Worm (Caenorhabditis elegans) whole organism, L4 larva: Measurements from ENCODE around the gene Y40B10A.11.

Source experiments
- F26F4.8 ChIP-seq: fragments of 200-800 bp; sonication (Bioruptor generic); conservative IDR thresholded peaks from 2 replicates; pipeline ENCODE4 v1.3.6; 2022; ENCODE audit warnings: missing genetic modification characterization, missing compliant biosample characterization
- F37D6.2 ChIP-seq: sonication (generic microtip); optimal IDR thresholded peaks from 2 replicates; lab custom pipeline; 2016; ENCODE audit warnings: mild to moderate bottlenecking, missing genetic modification characterization, missing compliant biosample characterization
- F44E2.7 ChIP-seq: fragments of 200-800 bp; sonication (Bioruptor generic); IDR thresholded peaks from 2 replicates; pipeline ENCODE4 v2.1.2; 2022; ENCODE audit warnings: missing genetic modification characterization, missing compliant biosample characterization
- R02D3.7 ChIP-seq: fragments of 150-350 bp; sonication (generic microtip); optimal IDR thresholded peaks from 3 replicates; lab custom pipeline; 2014; ENCODE audit warnings: missing biosample characterization, missing genetic modification characterization
- Y105C5A.15 ChIP-seq: fragments of 200-800 bp; sonication (Bioruptor generic); IDR thresholded peaks from 2 replicates; pipeline ENCODE4 v1.3.6; 2022; ENCODE audit warnings: missing genetic modification characterization, missing compliant biosample characterization
- Y48G9A.11 ChIP-seq: fragments of 200-800 bp; sonication (Bioruptor generic); IDR thresholded peaks from 2 replicates; pipeline ENCODE4 v1.3.6; 2022; ENCODE audit warnings: missing genetic modification reagents, missing genetic modification characterization, missing compliant biosample characterization
- Y5F2A.4 ChIP-seq: fragments of 200-800 bp; sonication (Bioruptor generic); optimal IDR thresholded peaks from 2 replicates; lab custom pipeline; 2018; ENCODE audit warnings: mild to moderate bottlenecking, missing genetic modification characterization, missing compliant biosample characterization
- ZK337.2 ChIP-seq: fragments of 200-800 bp; sonication (Bioruptor generic); IDR thresholded peaks from 2 replicates; pipeline ENCODE4 v1.3.6; 2022; ENCODE audit warnings: missing genetic modification reagents, missing genetic modification characterization, missing compliant biosample characterization
- aha-1 ChIP-seq: fragments of 150-350 bp; peaks from one replicate; lab custom pipeline; 2014; ENCODE audit warnings: missing biosample characterization, missing genetic modification characterization
- ama-1 ChIP-seq: fragments of 150-350 bp; optimal IDR thresholded peaks from 2 replicates; lab custom pipeline; 2014; ENCODE audit warnings: inconsistent platforms, mixed read lengths
- arid-1 ChIP-seq: fragments of 200-800 bp; sonication (Bioruptor generic); conservative IDR thresholded peaks from 2 replicates; pipeline ENCODE4 v1.3.6; 2022; ENCODE audit warnings: missing genetic modification reagents, missing genetic modification characterization, missing compliant biosample characterization
- ceh-20 ChIP-seq: fragments of 200-800 bp; sonication (Bioruptor generic); IDR thresholded peaks from 2 replicates; pipeline ENCODE4 v1.3.6; 2022; ENCODE audit warnings: missing genetic modification reagents, missing genetic modification characterization, missing compliant biosample characterization
- ceh-28 ChIP-seq: fragments of 150-350 bp; optimal IDR thresholded peaks from 2 replicates; lab custom pipeline; 2014; ENCODE audit warnings: missing biosample characterization, missing genetic modification reagents, missing genetic modification characterization
- ceh-44 ChIP-seq: fragments of 200-800 bp; sonication (Bioruptor generic); IDR thresholded peaks from 2 replicates; pipeline ENCODE4 v1.3.6; 2022; ENCODE audit warnings: missing genetic modification reagents, missing genetic modification characterization, missing compliant biosample characterization
- ceh-62 ChIP-seq: sonication (generic microtip); optimal IDR thresholded peaks from 2 replicates; lab custom pipeline; 2017; ENCODE audit warnings: missing biosample characterization, missing genetic modification characterization
- ces-1 ChIP-seq: fragments of 150-350 bp; sonication (generic microtip); optimal IDR thresholded peaks from 4 replicates; lab custom pipeline; 2014; ENCODE audit warnings: missing biosample characterization, missing genetic modification reagents, missing genetic modification characterization
- daf-16 ChIP-seq, 3 experiments: sonication (generic microtip); optimal IDR thresholded peaks; 2 replicates each; lab custom pipeline; 2016 to 2017; ENCODE audit warnings: missing genetic modification characterization in 3 of 3, missing genetic modification reagents in 3 of 3, mild to moderate bottlenecking in 2 of 3, missing compliant biosample characterization in 2 of 3, missing biosample characterization in 1 of 3, moderate library complexity in 1 of 3
- dpl-1 ChIP-seq: fragments of 150-350 bp; optimal IDR thresholded peaks from 2 replicates; lab custom pipeline; 2014; ENCODE audit warnings: missing biosample characterization, missing genetic modification reagents, missing genetic modification characterization
- fkh-10 ChIP-seq: fragments of 150-350 bp; optimal IDR thresholded peaks from 2 replicates; lab custom pipeline; 2014; ENCODE audit warnings: missing biosample characterization, missing genetic modification reagents, missing genetic modification characterization
- gei-8 ChIP-seq: fragments of 200-800 bp; sonication (Bioruptor generic); optimal IDR thresholded peaks from 2 replicates; lab custom pipeline; 2018; ENCODE audit warnings: mild to moderate bottlenecking, missing genetic modification characterization, missing compliant biosample characterization
- hif-1 ChIP-seq, 2 experiments: sonication (generic microtip); optimal IDR thresholded peaks; 2 replicates each; lab custom pipeline; 2016 to 2017; ENCODE audit warnings: missing compliant biosample characterization in 2 of 2, missing genetic modification characterization in 2 of 2, missing genetic modification reagents in 2 of 2, missing genotype in 2 of 2, mild to moderate bottlenecking in 1 of 2
- hlh-11 ChIP-seq: fragments of 200-800 bp; sonication (Bioruptor generic); optimal IDR thresholded peaks from 2 replicates; lab custom pipeline; 2018; ENCODE audit warnings: mild to moderate bottlenecking, missing genetic modification characterization, missing compliant biosample characterization
- jun-1 ChIP-seq: fragments of 150-350 bp; optimal IDR thresholded peaks from 2 replicates; lab custom pipeline; 2014; ENCODE audit warnings: missing biosample characterization, missing genetic modification reagents, missing genetic modification characterization
- lim-7 ChIP-seq: fragments of 200-800 bp; sonication (Bioruptor generic); IDR thresholded peaks from 2 replicates; pipeline ENCODE4 v1.3.6; 2022; ENCODE audit warnings: missing genetic modification characterization, missing compliant biosample characterization
- lin-1 ChIP-seq: fragments of 200-800 bp; sonication (Bioruptor generic); IDR thresholded peaks from 2 replicates; pipeline ENCODE4 v1.3.6; 2022; ENCODE audit warnings: missing genetic modification reagents, missing genetic modification characterization, missing compliant biosample characterization
- lin-38 ChIP-seq: fragments of 200-800 bp; sonication (Bioruptor generic); IDR thresholded peaks from 2 replicates; pipeline ENCODE4 v1.3.6; 2022; ENCODE audit warnings: missing genetic modification reagents, missing genetic modification characterization, missing compliant biosample characterization
- lin-39 ChIP-seq: fragments of 150-350 bp; optimal IDR thresholded peaks from 2 replicates; lab custom pipeline; 2014; ENCODE audit warnings: missing biosample characterization, missing genetic modification reagents, missing genetic modification characterization
- madf-5 ChIP-seq, 2 experiments: fragments of 200-800 bp; sonication (Bioruptor generic); IDR thresholded peaks; 2 replicates each; pipeline ENCODE4 v1.3.6; 2022; ENCODE audit warnings: missing compliant biosample characterization in 2 of 2, missing genetic modification characterization in 2 of 2
- madf-9 ChIP-seq: fragments of 200-800 bp; sonication (Bioruptor generic); conservative IDR thresholded peaks from 2 replicates; pipeline ENCODE4 v1.3.6; 2022; ENCODE audit warnings: missing genetic modification reagents, missing genetic modification characterization, missing compliant biosample characterization
- mes-2 ChIP-seq: sonication (generic microtip); optimal IDR thresholded peaks from 2 replicates; lab custom pipeline; 2016; ENCODE audit warnings: missing genotype, mild to moderate bottlenecking, missing genetic modification characterization, missing compliant biosample characterization; ENCODE audit not compliant: poor library complexity, severe bottlenecking
- mxl-2 ChIP-seq: fragments of 200-800 bp; sonication (Bioruptor generic); conservative IDR thresholded peaks from 2 replicates; pipeline ENCODE4 v1.3.6; 2022; ENCODE audit warnings: missing genetic modification reagents, missing genetic modification characterization, missing compliant biosample characterization
- nhr-10 ChIP-seq: fragments of 150-350 bp; optimal IDR thresholded peaks from 2 replicates; lab custom pipeline; 2014; ENCODE audit warnings: missing biosample characterization, missing genetic modification characterization
- nhr-11 ChIP-seq: fragments of 150-350 bp; optimal IDR thresholded peaks from 2 replicates; lab custom pipeline; 2014; ENCODE audit warnings: missing biosample characterization, missing genetic modification characterization
- nhr-111 ChIP-seq: fragments of 200-800 bp; sonication (Bioruptor generic); optimal IDR thresholded peaks from 2 replicates; lab custom pipeline; 2018; ENCODE audit warnings: mild to moderate bottlenecking, missing genetic modification characterization, missing compliant biosample characterization
- nhr-237 ChIP-seq: sonication (generic microtip); optimal IDR thresholded peaks from 2 replicates; lab custom pipeline; 2017; ENCODE audit warnings: missing biosample characterization, missing genetic modification characterization
- nhr-28 ChIP-seq: fragments of 150-350 bp; optimal IDR thresholded peaks from 2 replicates; lab custom pipeline; 2014; ENCODE audit warnings: missing biosample characterization, missing genetic modification characterization
- nhr-41 ChIP-seq: fragments of 200-800 bp; sonication (Bioruptor generic); IDR thresholded peaks from 2 replicates; pipeline ENCODE4 v1.3.6; 2022; ENCODE audit warnings: missing genetic modification reagents, missing genetic modification characterization, missing compliant biosample characterization
- nhr-48 ChIP-seq: sonication (generic microtip); optimal IDR thresholded peaks from 2 replicates; lab custom pipeline; 2016; ENCODE audit warnings: mild to moderate bottlenecking, missing genetic modification characterization, missing compliant biosample characterization
- nhr-77 ChIP-seq: fragments of 150-350 bp; optimal IDR thresholded peaks from 2 replicates; lab custom pipeline; 2014; ENCODE audit warnings: missing biosample characterization, missing genetic modification characterization
- pha-4 ChIP-seq, 2 experiments: fragments of 150-350 bp in 1 of 2; fragments of 200-800 bp in 1 of 2; sonication (Bioruptor generic) in 1 of 2; IDR thresholded peaks in 1 of 2; optimal IDR thresholded peaks in 1 of 2; 2 replicates each; pipeline versions ENCODE4 v1.3.6 to Lab custom; 2014 to 2022; ENCODE audit warnings: missing genetic modification characterization in 2 of 2, missing genetic modification reagents in 2 of 2, missing biosample characterization in 1 of 2, missing compliant biosample characterization in 1 of 2
- pqm-1 ChIP-seq: sonication (generic microtip); optimal IDR thresholded peaks from 2 replicates; lab custom pipeline; 2017; ENCODE audit warnings: missing biosample characterization, missing genetic modification characterization
- rbr-2 ChIP-seq: sonication (generic microtip); optimal IDR thresholded peaks from 2 replicates; lab custom pipeline; 2016; ENCODE audit warnings: missing genotype, missing genetic modification characterization, missing compliant biosample characterization
- sdz-12 ChIP-seq: fragments of 200-800 bp; sonication (Bioruptor generic); optimal IDR thresholded peaks from 2 replicates; lab custom pipeline; 2018; ENCODE audit warnings: mild to moderate bottlenecking, missing genetic modification characterization, missing compliant biosample characterization
- set-16 ChIP-seq: fragments of 200-800 bp; sonication (Bioruptor generic); IDR thresholded peaks from 2 replicates; pipeline ENCODE4 v1.3.6; 2022; ENCODE audit warnings: missing genetic modification reagents, missing genetic modification characterization, missing compliant biosample characterization
- spr-1 ChIP-seq: sonication (generic microtip); optimal IDR thresholded peaks from 2 replicates; lab custom pipeline; 2016; ENCODE audit warnings: mild to moderate bottlenecking, missing genetic modification characterization, missing compliant biosample characterization
- tag-97 ChIP-seq: fragments of 200-800 bp; sonication (Bioruptor generic); IDR thresholded peaks from 2 replicates; pipeline ENCODE4 v1.3.6; 2022; ENCODE audit warnings: missing genetic modification characterization, missing compliant biosample characterization
- tra-1 ChIP-seq: fragments of 200-800 bp; sonication (Bioruptor generic); IDR thresholded peaks from 2 replicates; pipeline ENCODE4 v1.3.6; 2022; ENCODE audit warnings: missing genetic modification reagents, missing genetic modification characterization, missing compliant biosample characterization
- unc-130 ChIP-seq: sonication (generic microtip); optimal IDR thresholded peaks from 2 replicates; lab custom pipeline; 2016; ENCODE audit warnings: missing genetic modification reagents, missing genetic modification characterization, missing compliant biosample characterization
- zfp-2 ChIP-seq: sonication (generic microtip); optimal IDR thresholded peaks from 2 replicates; lab custom pipeline; 2016; ENCODE audit warnings: mild to moderate bottlenecking, missing genetic modification characterization, missing compliant biosample characterization
- zip-11 ChIP-seq: fragments of 200-800 bp; sonication (Bioruptor generic); IDR thresholded peaks from 2 replicates; pipeline ENCODE4 v1.3.6; 2022; ENCODE audit warnings: missing genetic modification characterization, missing compliant biosample characterization
- zip-2 ChIP-seq: fragments of 150-350 bp; optimal IDR thresholded peaks from 2 replicates; lab custom pipeline; 2014; ENCODE audit warnings: missing biosample characterization, missing genetic modification characterization

Y40B10A.11 gene

DNA sequence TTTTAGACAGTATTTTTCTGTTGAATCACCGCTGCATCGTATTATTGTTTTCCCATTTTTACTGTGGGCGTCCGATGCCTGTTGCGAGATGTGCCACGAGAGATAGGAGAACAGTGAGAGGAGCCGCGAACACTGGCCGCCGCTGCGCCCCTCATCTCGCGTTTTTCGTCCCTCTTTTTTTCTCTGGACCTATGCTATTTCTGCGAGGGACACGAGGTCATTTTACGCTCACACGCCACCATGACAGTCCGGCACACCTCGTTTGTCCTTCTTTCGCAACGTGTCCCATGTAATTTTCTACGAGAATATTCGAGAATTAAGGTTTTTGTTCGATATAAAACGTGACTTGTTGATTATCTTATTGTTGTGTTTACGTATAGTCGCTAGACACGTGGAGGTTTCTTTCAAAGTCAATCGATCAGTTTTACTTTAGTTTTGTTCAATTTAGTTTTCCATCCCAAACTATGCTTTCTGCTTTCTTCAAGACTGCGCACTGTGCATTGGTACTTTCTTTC lies 16.6 kb upstream of the Y40B10A.11 start, which contains the start of gene lbp-9:
Gene lbp-9, plus strand, starts transcription at position 465 of the 515 bp plus-strand sequence.
- TF ChIP-seq tag-97 (GFP tag; lab: Robert Waterston, UW) = no peak
- TF ChIP-seq arid-1 (GFP tag; lab: Robert Waterston, UW) = 0 out of 2 replicates have a peak, but pooled peaks have one; percentile 9
- no peak for TF ChIP-seq zip-11 (GFP tag; lab: Robert Waterston, UW)
- TF ChIP-seq nhr-11 = no peak
- TF ChIP-seq tra-1 = no peak
- TF ChIP-seq sdz-12 (GFP tag; lab: Kevin White, UChicago) = no peak
- TF ChIP-seq F37D6.2 (tag; lab: Kevin White, UChicago) = no peak
- no peak for TF ChIP-seq ZK337.2 (GFP tag; lab: Robert Waterston, UW)
- TF ChIP-seq mes-2 = peak; percentile 46
- TF ChIP-seq nhr-10 = no peak
- peak; percentile 28 for TF ChIP-seq rbr-2
- TF ChIP-seq lin-1 (GFP tag; lab: Robert Waterston, UW) = no peak
- TF ChIP-seq set-16 (GFP tag; lab: Robert Waterston, UW) = peak; percentile 58
- TF ChIP-seq hif-1 (tag; optimal IDR thresholded peaks at IDR 0.05; lab: Kevin White, UChicago) = peak in 1 of 2 experiments; percentile 1
- TF ChIP-seq F26F4.8 = no peak
- TF ChIP-seq fkh-10 = no peak
- no peak for TF ChIP-seq Y5F2A.4 (GFP tag; lab: Kevin White, UChicago)
- TF ChIP-seq ces-1 (GFP tag; lab: Kevin White, UChicago) = no peak
- no peak for TF ChIP-seq pha-4 (GFP tag; IDR thresholded peaks at IDR 0.05; lab: Robert Waterston, UW)
- no peak for TF ChIP-seq pha-4 (tag; optimal IDR thresholded peaks at IDR 0.05; lab: Kevin White, UChicago)
- no peak for TF ChIP-seq Y105C5A.15 (GFP tag; lab: Robert Waterston, UW)
- TF ChIP-seq ama-1 (lab: Kevin White, UChicago) = peak; percentile 23
- peak; percentile 97 for TF ChIP-seq aha-1 (tag; lab: Kevin White, UChicago)
- no peak for TF ChIP-seq nhr-77 (tag; lab: Kevin White, UChicago)
- no peak for TF ChIP-seq unc-130 (GFP tag; lab: Kevin White, UChicago)
- TF ChIP-seq R02D3.7 (tag; lab: Kevin White, UChicago) = no peak
- TF ChIP-seq daf-16 (GFP tag; optimal IDR thresholded peaks at IDR 0.05; lab: Kevin White, UChicago) = no peak
- TF ChIP-seq daf-16 (tag; optimal IDR thresholded peaks at IDR 0.05; lab: Kevin White, UChicago) = peak; percentile 16
- TF ChIP-seq nhr-41 (GFP tag; lab: Robert Waterston, UW) = no peak
- peak; percentile 8; the same call in 1 of the 2 replicates for TF ChIP-seq lin-38
- no peak for TF ChIP-seq spr-1 (tag; lab: Kevin White, UChicago)
- no peak for TF ChIP-seq nhr-48 (tag; lab: Kevin White, UChicago)
- TF ChIP-seq madf-5 (GFP tag; IDR thresholded peaks at IDR 0.05; lab: Robert Waterston, UW) = no peak
- TF ChIP-seq zip-2 (tag; lab: Kevin White, UChicago) = no peak
- TF ChIP-seq madf-9 (GFP tag; lab: Robert Waterston, UW) = no peak
- peak; percentile 73 for TF ChIP-seq hlh-11 (tag; lab: Kevin White, UChicago)
- no peak for TF ChIP-seq pqm-1
- TF ChIP-seq jun-1 = no peak
- no peak for TF ChIP-seq ceh-62 (tag; lab: Kevin White, UChicago)
- no peak for TF ChIP-seq ceh-28 (tag; lab: Kevin White, UChicago)
- TF ChIP-seq zfp-2 (tag; lab: Kevin White, UChicago) = no peak
- no peak for TF ChIP-seq mxl-2 (GFP tag; lab: Robert Waterston, UW)
- no peak for TF ChIP-seq nhr-237 (tag; lab: Kevin White, UChicago)
- no peak for TF ChIP-seq gei-8
- no peak for TF ChIP-seq F44E2.7 (GFP tag; lab: Robert Waterston, UW)
- TF ChIP-seq nhr-111 (GFP tag; lab: Kevin White, UChicago) = no peak
- no peak for TF ChIP-seq ceh-20 (GFP tag; lab: Robert Waterston, UW)
- peak; percentile 53 for TF ChIP-seq nhr-28
- no peak for TF ChIP-seq Y48G9A.11 (GFP tag; lab: Robert Waterston, UW)
- TF ChIP-seq dpl-1 = peak; percentile 17
- peak; percentile 66; the same call in 1 of the 2 replicates for TF ChIP-seq lim-7
- no peak for TF ChIP-seq lin-39 (tag; lab: Kevin White, UChicago)
- no peak for TF ChIP-seq ceh-44 (GFP tag; lab: Robert Waterston, UW)
